Fruit fly (Drosophila melanogaster): ENCODE results near the gene CG7655.

Gene CG7655

dm6 chr3R:17647444-17647843 is 35.0 kb upstream of the CG7655 start, which contains the start of gene CG14322 (continued):
- TF ChIP-seq CG7963 (GFP tag; IDR thresholded peaks at IDR 0.05; ENCODE audit: partially characterized antibody) (no peak), dmrt11E (tag; optimal IDR thresholded peaks at IDR 0.05) (no peak), repo (GFP tag; optimal IDR thresholded peaks at IDR 0.05) (no peak), sima (GFP tag; optimal IDR thresholded peaks at IDR 0.05) (no peak), CG2199 (GFP tag; IDR thresholded peaks at IDR 0.05) (no peak), fd102C (GFP tag; optimal IDR thresholded peaks at IDR 0.05) (no peak), gcm (GFP tag; optimal IDR thresholded peaks at IDR 0.05) (no peak), CG4617 (GFP tag; optimal IDR thresholded peaks at IDR 0.05; ENCODE audit: borderline replicate concordance) (peak; percentile 9), CTCF (GFP tag; optimal IDR thresholded peaks at IDR 0.05) (peak; percentile 28), CG9876 (GFP tag; optimal IDR thresholded peaks at IDR 0.05) (no peak), klu (GFP tag; IDR thresholded peaks at IDR 0.05) (no peak), CG4854 (GFP tag; optimal IDR thresholded peaks at IDR 0.05) (no peak), CG30431 (GFP tag; optimal IDR thresholded peaks at IDR 0.05) (no peak), CG4328 (GFP tag; optimal IDR thresholded peaks at IDR 0.05) (no peak), CG12391 (tag; optimal IDR thresholded peaks at IDR 0.05) (peak; percentile 30), Poxn (GFP tag; IDR thresholded peaks at IDR 0.05) (no peak), CG1647 (GFP tag; optimal IDR thresholded peaks at IDR 0.05) (no peak), Atf6 (GFP tag; IDR thresholded peaks at IDR 0.05) (no peak), Oli (tag; optimal IDR thresholded peaks at IDR 0.05) (no peak), pho (GFP tag; optimal IDR thresholded peaks at IDR 0.05) (no peak), BtbVII (GFP tag; optimal IDR thresholded peaks at IDR 0.05) (no peak), Xrp1 (GFP tag; IDR thresholded peaks at IDR 0.05) (no peak), HLH3B (GFP tag; IDR thresholded peaks at IDR 0.05) (no peak), luna (GFP tag; optimal IDR thresholded peaks at IDR 0.05) (no peak), B-H1 (GFP tag; IDR thresholded peaks at IDR 0.05) (no peak), MTF-1 (GFP tag; optimal IDR thresholded peaks at IDR 0.05; ENCODE audit: borderline replicate concordance) (no peak), CG7987 (GFP tag; optimal IDR thresholded peaks at IDR 0.05) (no peak), CG10431 (GFP tag; optimal IDR thresholded peaks at IDR 0.05) (no peak), CG30403 (GFP tag; optimal IDR thresholded peaks at IDR 0.05) (peak; percentile 5), yki (optimal IDR thresholded peaks at IDR 0.05) (no peak), CG3995 (GFP tag; optimal IDR thresholded peaks at IDR 0.05) (peak; percentile 95), CG1529 (GFP tag; optimal IDR thresholded peaks at IDR 0.05) (no peak), cad (GFP tag; optimal IDR thresholded peaks at IDR 0.05) (no peak), kay (GFP tag; optimal IDR thresholded peaks at IDR 0.05) (no peak), bab2 (GFP tag; optimal IDR thresholded peaks at IDR 0.05) (no peak), CG32532 (GFP tag; IDR thresholded peaks at IDR 0.05) (peak; percentile 44; the same call in 1 of the 2 replicates), CG16815 (GFP tag; optimal IDR thresholded peaks at IDR 0.05) (no peak), ro (GFP tag; IDR thresholded peaks at IDR 0.05) (no peak), CG7928 (GFP tag; optimal IDR thresholded peaks at IDR 0.05) (no peak), CG8359 (GFP tag; optimal IDR thresholded peaks at IDR 0.05; ENCODE audit: borderline replicate concordance) (no peak), Dfd (GFP tag; optimal IDR thresholded peaks at IDR 0.05) (no peak), Usf (GFP tag; optimal IDR thresholded peaks at IDR 0.05) (no peak), CG6689 (GFP tag; IDR thresholded peaks at IDR 0.05) (no peak), Dp (GFP tag; optimal IDR thresholded peaks at IDR 0.05) (peak; percentile 86), Med (GFP tag) (peak; percentile 81), Mes4 (GFP tag; optimal IDR thresholded peaks at IDR 0.05) (no peak), CG11093 (GFP tag; IDR thresholded peaks at IDR 0.05) (no peak), CG13287 (GFP tag; IDR thresholded peaks at IDR 0.05; ENCODE audit: partially characterized antibody) (peak; percentile 56), slp2 (GFP tag; optimal IDR thresholded peaks at IDR 0.05) (no peak), Dll (GFP tag; IDR thresholded peaks at IDR 0.05; ENCODE audit: partially characterized antibody) (peak; percentile 45; the same call in 2 of the 4 replicates), chinmo (GFP tag; IDR thresholded peaks at IDR 0.05; ENCODE audit: partially characterized antibody) (no peak), fd64A (GFP tag; optimal IDR thresholded peaks at IDR 0.05) (no peak), CG14014 (GFP tag; IDR thresholded peaks at IDR 0.05) (no peak)
